Worm (Caenorhabditis elegans): ENCODE data around the gene klf-3.

DNA sequence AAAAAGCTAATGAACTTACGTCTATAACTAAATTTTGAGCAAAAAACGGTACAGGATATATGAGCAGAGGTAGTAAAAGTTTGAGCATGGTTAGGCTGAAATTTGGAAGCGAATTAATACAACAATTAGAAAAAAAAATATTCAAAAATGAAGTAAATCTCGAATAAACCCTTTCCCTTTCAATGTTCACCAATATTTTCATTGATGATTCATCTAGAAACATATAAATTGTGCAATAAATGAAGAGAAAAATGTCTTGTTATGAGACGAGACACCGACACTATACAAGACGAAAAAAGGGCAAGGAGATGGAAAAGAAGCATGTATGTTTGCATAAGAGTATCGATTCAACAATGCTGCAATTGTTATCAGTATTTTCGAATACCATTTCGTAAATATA, 8.6 kb downstream of the klf-3 start, which contains the start of gene F54H5.14:
- TF ChIP-seq egl-27 (tag; optimal IDR thresholded peaks at IDR 0.05) (no peak), mbf-1 (tag; optimal IDR thresholded peaks at IDR 0.05) (no peak), ama-1 (optimal IDR thresholded peaks at IDR 0.05) (no peak)

All from whole organism, L2 larva.